Fruit fly (Drosophila melanogaster) whole organism, embryonic: ENCODE results near the gene CG42579.

Source experiments
- Adf1 ChIP-seq: fragments of 200-800 bp; sonication (Bioruptor generic); IDR thresholded peaks from 2 replicates; pipeline ENCODE4 v1.3.6; 2022; ENCODE audit warnings: missing biosample characterization, missing genetic modification characterization
- Atf3 ChIP-seq: fragments of 200-800 bp; sonication (Bioruptor generic); optimal IDR thresholded peaks from 3 replicates; lab custom pipeline; 2016; ENCODE audit warnings: missing biosample characterization, missing genetic modification characterization
- B-H2 ChIP-seq: fragments of 200-800 bp; sonication (Bioruptor generic); optimal IDR thresholded peaks from 2 replicates; lab custom pipeline; 2018; ENCODE audit warnings: missing biosample characterization, mild to moderate bottlenecking, missing genetic modification characterization
- Blimp-1 ChIP-seq: fragments of 200-800 bp; sonication (Bioruptor generic); optimal IDR thresholded peaks from 3 replicates; lab custom pipeline; 2018; ENCODE audit warnings: missing biosample characterization, missing genetic modification characterization, mild to moderate bottlenecking, moderate library complexity, missing genetic modification reagents
- CG10209 ChIP-seq: fragments of 200-800 bp; sonication (Bioruptor generic); optimal IDR thresholded peaks from 3 replicates; lab custom pipeline; 2017; ENCODE audit warnings: missing biosample characterization, mild to moderate bottlenecking, missing genetic modification characterization, missing genetic modification reagents
- CG10979 ChIP-seq: fragments of 200-800 bp; sonication (Bioruptor generic); optimal IDR thresholded peaks from 2 replicates; lab custom pipeline; 2018; ENCODE audit warnings: missing biosample characterization, mild to moderate bottlenecking, missing genetic modification characterization, moderate library complexity
- CG15479 ChIP-seq: fragments of 200-800 bp; sonication (Bioruptor generic); optimal IDR thresholded peaks from 3 replicates; lab custom pipeline; 2019; ENCODE audit warnings: missing biosample characterization, mild to moderate bottlenecking, missing genetic modification characterization, moderate library complexity
- CG18599 ChIP-seq: fragments of 200-800 bp; sonication (Bioruptor generic); optimal IDR thresholded peaks from 3 replicates; lab custom pipeline; 2017; ENCODE audit warnings: missing biosample characterization, missing genetic modification characterization, mild to moderate bottlenecking, moderate library complexity, missing genetic modification reagents
- CG3065 ChIP-seq: fragments of 200-800 bp; sonication (Bioruptor generic); optimal IDR thresholded peaks from 2 replicates; lab custom pipeline; 2016; ENCODE audit warnings: missing biosample characterization, missing genetic modification characterization
- CG3163 ChIP-seq: fragments of 200-800 bp; sonication (Bioruptor generic); optimal IDR thresholded peaks from 3 replicates; lab custom pipeline; 2016; ENCODE audit warnings: missing biosample characterization, missing genetic modification characterization
- CG3838 ChIP-seq: fragments of 200-800 bp; sonication (Bioruptor generic); optimal IDR thresholded peaks from 3 replicates; lab custom pipeline; 2016; ENCODE audit warnings: missing biosample characterization, missing genetic modification characterization
- CG3995 ChIP-seq: fragments of 200-800 bp; sonication (Bioruptor generic); optimal IDR thresholded peaks from 3 replicates; lab custom pipeline; 2016; ENCODE audit warnings: missing biosample characterization, missing genetic modification characterization
- CG4282 ChIP-seq: fragments of 200-800 bp; sonication (Bioruptor generic); optimal IDR thresholded peaks from 2 replicates; lab custom pipeline; 2016; ENCODE audit warnings: missing biosample characterization, missing genetic modification characterization
- CG5245 ChIP-seq: fragments of 200-800 bp; sonication (Bioruptor generic); optimal IDR thresholded peaks from 3 replicates; lab custom pipeline; 2016; ENCODE audit warnings: missing biosample characterization, missing genetic modification characterization
- CG6765 ChIP-seq: fragments of 200-800 bp; sonication (Bioruptor generic); optimal IDR thresholded peaks from 3 replicates; lab custom pipeline; 2017; ENCODE audit warnings: missing biosample characterization, mild to moderate bottlenecking, missing genetic modification characterization
- CG8359 ChIP-seq: fragments of 200-800 bp; sonication (Bioruptor generic); optimal IDR thresholded peaks from 2 replicates; lab custom pipeline; 2017; ENCODE audit warnings: missing biosample characterization, mild to moderate bottlenecking, missing genetic modification characterization, borderline replicate concordance
- Chrac-16 ChIP-seq: fragments of 200-800 bp; sonication (Bioruptor generic); optimal IDR thresholded peaks from 3 replicates; lab custom pipeline; 2016; ENCODE audit warnings: missing biosample characterization, missing genetic modification characterization
- Dad ChIP-seq: fragments of 200-800 bp; sonication (Bioruptor generic); optimal IDR thresholded peaks from 3 replicates; lab custom pipeline; 2016; ENCODE audit warnings: missing biosample characterization, missing genetic modification characterization
- Deaf1 ChIP-seq: fragments of 200-800 bp; optimal IDR thresholded peaks from 3 replicates; lab custom pipeline; 2019; ENCODE audit warnings: missing biosample characterization, mild to moderate bottlenecking, missing genetic modification characterization, moderate library complexity
- Dek ChIP-seq: fragments of 200-800 bp; sonication (Bioruptor generic); optimal IDR thresholded peaks from 3 replicates; lab custom pipeline; 2019; ENCODE audit warnings: missing biosample characterization, mild to moderate bottlenecking, missing genetic modification characterization, moderate library complexity
- Fer3 ChIP-seq: fragments of 200-800 bp; sonication (Bioruptor generic); optimal IDR thresholded peaks from 2 replicates; lab custom pipeline; 2018; ENCODE audit warnings: missing biosample characterization, mild to moderate bottlenecking, missing genetic modification characterization, moderate library complexity
- Hey ChIP-seq: fragments of 200-800 bp; sonication (Bioruptor generic); optimal IDR thresholded peaks from 3 replicates; lab custom pipeline; 2018; ENCODE audit warnings: missing biosample characterization, mild to moderate bottlenecking, missing genetic modification characterization
- Jarid2 ChIP-seq: fragments of 200-800 bp; sonication (Bioruptor generic); optimal IDR thresholded peaks from 3 replicates; lab custom pipeline; 2017; ENCODE audit warnings: mild to moderate bottlenecking, missing biosample characterization, missing genetic modification reagents, missing genetic modification characterization
- Max ChIP-seq: fragments of 200-800 bp; sonication (Bioruptor generic); optimal IDR thresholded peaks from 2 replicates; lab custom pipeline; 2016; ENCODE audit warnings: missing biosample characterization, mild to moderate bottlenecking, missing genetic modification characterization
- Neu2 ChIP-seq: fragments of 200-800 bp; sonication (Bioruptor generic); optimal IDR thresholded peaks from 3 replicates; lab custom pipeline; 2016; ENCODE audit warnings: missing biosample characterization, missing genetic modification characterization, borderline replicate concordance
- Six4 ChIP-seq: fragments of 200-800 bp; sonication (Bioruptor generic); optimal IDR thresholded peaks from 2 replicates; lab custom pipeline; 2016; ENCODE audit warnings: missing biosample characterization, missing genetic modification characterization
- Taf1 ChIP-seq: fragments of 200-800 bp; sonication (Bioruptor generic); IDR thresholded peaks from 2 replicates; pipeline ENCODE4 v1.3.6; 2022; ENCODE audit warnings: missing biosample characterization, missing genetic modification characterization
- Usf ChIP-seq: fragments of 200-800 bp; sonication (Bioruptor generic); optimal IDR thresholded peaks from 2 replicates; lab custom pipeline; 2017; ENCODE audit warnings: missing genotype, missing biosample characterization, missing genetic modification characterization
- aop ChIP-seq: fragments of 200-800 bp; sonication (Bioruptor generic); IDR thresholded peaks from 2 replicates; pipeline ENCODE4 v1.3.6; 2022; ENCODE audit warnings: missing biosample characterization, missing genetic modification characterization
- bigmax ChIP-seq: fragments of 200-800 bp; sonication (Bioruptor generic); optimal IDR thresholded peaks from 2 replicates; lab custom pipeline; 2018; ENCODE audit warnings: missing biosample characterization, mild to moderate bottlenecking, missing genetic modification characterization
- cwo ChIP-seq: fragments of 200-800 bp; sonication (Bioruptor generic); optimal IDR thresholded peaks from 3 replicates; lab custom pipeline; 2017; ENCODE audit warnings: missing biosample characterization, missing genetic modification characterization, mild to moderate bottlenecking, moderate library complexity, missing genetic modification reagents
- dm ChIP-seq: fragments of 200-800 bp; sonication (Bioruptor generic); optimal IDR thresholded peaks from 3 replicates; lab custom pipeline; 2016; ENCODE audit warnings: missing biosample characterization, missing genetic modification characterization
- dmrt99B ChIP-seq: fragments of 200-800 bp; sonication (Bioruptor generic); optimal IDR thresholded peaks from 2 replicates; lab custom pipeline; 2018; ENCODE audit warnings: missing biosample characterization, mild to moderate bottlenecking, missing genetic modification characterization, moderate library complexity
- esg ChIP-seq: fragments of 200-800 bp; sonication (Bioruptor generic); conservative IDR thresholded peaks from 2 replicates; pipeline ENCODE4 v1.3.6; 2022; ENCODE audit warnings: missing biosample characterization, missing genetic modification characterization
- fu2 ChIP-seq: fragments of 200-800 bp; sonication (Bioruptor generic); optimal IDR thresholded peaks from 2 replicates; lab custom pipeline; 2016; ENCODE audit warnings: missing biosample characterization, missing genetic modification characterization
- gem ChIP-seq: fragments of 200-800 bp; sonication (Bioruptor generic); optimal IDR thresholded peaks from 2 replicates; lab custom pipeline; 2019; ENCODE audit warnings: missing biosample characterization, mild to moderate bottlenecking, missing genetic modification characterization, moderate library complexity
- grau ChIP-seq: fragments of 200-800 bp; optimal IDR thresholded peaks from 3 replicates; lab custom pipeline; 2019; ENCODE audit warnings: missing biosample characterization, mild to moderate bottlenecking, missing genetic modification characterization, moderate library complexity
- gt ChIP-seq: fragments of 200-800 bp; sonication (Bioruptor generic); IDR thresholded peaks from 2 replicates; pipeline ENCODE4 v1.3.6; 2022; ENCODE audit warnings: missing biosample characterization, missing genetic modification characterization
- ham ChIP-seq: fragments of 200-800 bp; sonication (Bioruptor generic); IDR thresholded peaks from 2 replicates; pipeline ENCODE4 v1.3.6; 2022; ENCODE audit warnings: missing biosample characterization, missing genetic modification characterization
- hb ChIP-seq: fragments of 200-800 bp; sonication (Bioruptor generic); IDR thresholded peaks from 3 replicates; pipeline ENCODE4 v1.3.6; 2022; ENCODE audit warnings: missing biosample characterization, missing genetic modification characterization; ENCODE audit not compliant: partially characterized antibody
- hth ChIP-seq: fragments of >200 bp; optimal IDR thresholded peaks from 2 replicates; lab custom pipeline; 2017; ENCODE audit warnings: inconsistent platforms
- kay ChIP-seq: fragments of 200-800 bp; sonication (Bioruptor generic); optimal IDR thresholded peaks from 2 replicates; lab custom pipeline; 2016; ENCODE audit warnings: missing biosample characterization, missing genetic modification characterization
- maf-S ChIP-seq: fragments of 200-800 bp; sonication (Bioruptor generic); optimal IDR thresholded peaks from 2 replicates; lab custom pipeline; 2016; ENCODE audit warnings: missing biosample characterization, missing genetic modification characterization
- nmo ChIP-seq: fragments of 200-800 bp; sonication (Bioruptor generic); optimal IDR thresholded peaks from 2 replicates; lab custom pipeline; 2018; ENCODE audit warnings: missing biosample characterization, mild to moderate bottlenecking, missing genetic modification characterization, moderate library complexity
- odd ChIP-seq: fragments of 200-800 bp; sonication (Bioruptor generic); optimal IDR thresholded peaks from 2 replicates; lab custom pipeline; 2017; ENCODE audit warnings: missing biosample characterization, mild to moderate bottlenecking, missing genetic modification characterization
- onecut ChIP-seq: fragments of 200-800 bp; sonication (Bioruptor generic); IDR thresholded peaks from 2 replicates; pipeline ENCODE4 v1.3.6; 2022; ENCODE audit warnings: missing biosample characterization, missing genetic modification characterization
- sens ChIP-seq: fragments of 200-800 bp; sonication (Bioruptor generic); peaks from one replicate; lab custom pipeline; 2016; ENCODE audit warnings: missing biosample characterization, missing genetic modification characterization
- shn ChIP-seq: fragments of 200-800 bp; sonication (Bioruptor generic); optimal IDR thresholded peaks from 3 replicates; lab custom pipeline; 2016; ENCODE audit warnings: missing biosample characterization, missing genetic modification characterization
- tap ChIP-seq: fragments of 200-800 bp; optimal IDR thresholded peaks from 3 replicates; lab custom pipeline; 2019; ENCODE audit warnings: missing biosample characterization, mild to moderate bottlenecking, missing genetic modification characterization, moderate library complexity
- tna ChIP-seq: fragments of 200-800 bp; sonication (Bioruptor generic); IDR thresholded peaks from 2 replicates; pipeline ENCODE4 v1.3.6; 2022; ENCODE audit warnings: missing biosample characterization, missing genetic modification characterization; ENCODE audit not compliant: partially characterized antibody
- trh ChIP-seq: fragments of 200-800 bp; sonication (Bioruptor generic); optimal IDR thresholded peaks from 2 replicates; lab custom pipeline; 2016; ENCODE audit warnings: missing biosample characterization, missing genetic modification characterization
- vnd ChIP-seq: fragments of 200-800 bp; sonication (Bioruptor generic); IDR thresholded peaks from 3 replicates; pipeline ENCODE4 v1.3.6; 2022; ENCODE audit warnings: missing biosample characterization, missing genetic modification characterization; ENCODE audit not compliant: partially characterized antibody

The CG42579 gene

DNA sequence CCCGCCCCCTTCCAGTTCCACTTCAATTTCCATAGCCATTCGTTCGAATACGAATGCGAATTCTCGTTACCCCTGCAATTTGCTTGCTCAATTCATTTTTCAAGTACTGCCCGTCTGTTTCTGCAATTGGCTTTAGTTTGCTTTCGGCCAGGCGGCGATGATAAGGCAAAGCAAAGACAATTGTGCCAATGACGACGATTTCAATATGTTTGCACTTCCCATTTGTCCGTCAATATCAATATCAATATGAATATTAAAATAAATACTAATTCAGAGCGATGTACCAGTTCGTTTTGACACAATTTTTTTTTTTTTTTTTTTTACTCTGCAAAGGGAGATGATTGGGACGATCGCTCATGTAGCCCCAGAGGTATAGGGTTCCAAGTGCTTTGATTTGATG lies 21.5 kb upstream of the CG42579 start (continued):
- no peak for TF ChIP-seq dm (GFP tag; lab: Kevin White, UChicago)
- no peak for TF ChIP-seq Deaf1 (tag; lab: Kevin White, UChicago)
- no peak for TF ChIP-seq aop (GFP tag; lab: Robert Waterston, UW)
- TF ChIP-seq trh (GFP tag; lab: Kevin White, UChicago) = no peak
- no peak for TF ChIP-seq fu2
- TF ChIP-seq tna (GFP tag; lab: Robert Waterston, UW) = no peak
- no peak for TF ChIP-seq CG6765
- no peak for TF ChIP-seq Chrac-16 (GFP tag; lab: Kevin White, UChicago)
- TF ChIP-seq CG3163 (GFP tag; lab: Kevin White, UChicago) = no peak
- TF ChIP-seq CG15479 = no peak
- TF ChIP-seq Taf1 (GFP tag; lab: Robert Waterston, UW) = no peak
- no peak for TF ChIP-seq CG3065 (GFP tag; lab: Kevin White, UChicago)
- TF ChIP-seq Dek (tag; lab: Kevin White, UChicago) = no peak
- TF ChIP-seq Blimp-1 (GFP tag; lab: Kevin White, UChicago) = peak; percentile 50
- TF ChIP-seq onecut (GFP tag; lab: Robert Waterston, UW) = no peak
- no peak for TF ChIP-seq Atf3 (GFP tag; lab: Kevin White, UChicago)
- TF ChIP-seq CG18599 (GFP tag; lab: Kevin White, UChicago) = peak; percentile 14
- TF ChIP-seq kay (GFP tag; lab: Kevin White, UChicago) = peak; percentile 8
- TF ChIP-seq Six4 (GFP tag; lab: Kevin White, UChicago) = peak; percentile 27
- TF ChIP-seq Dad (GFP tag; lab: Kevin White, UChicago) = no peak
- TF ChIP-seq esg (GFP tag; lab: Robert Waterston, UW) = no peak
- no peak for TF ChIP-seq Hey
- TF ChIP-seq Fer3 = peak; percentile 18
- TF ChIP-seq tap = no peak
- TF ChIP-seq shn = no peak
- TF ChIP-seq Jarid2 = peak; percentile 11
- TF ChIP-seq bigmax (GFP tag; lab: Kevin White, UChicago) = no peak
- no peak for TF ChIP-seq ham (GFP tag; lab: Robert Waterston, UW)
- no peak for TF ChIP-seq CG10979 (tag; lab: Kevin White, UChicago)
- TF ChIP-seq odd (GFP tag; lab: Kevin White, UChicago) = no peak
- peak; percentile 91 for TF ChIP-seq sens
- peak; percentile 60 for TF ChIP-seq dmrt99B (tag; lab: Kevin White, UChicago)
- no peak for TF ChIP-seq gt
- TF ChIP-seq CG8359 = no peak
- no peak for TF ChIP-seq hb (GFP tag; lab: Robert Waterston, UW)
- peak; percentile 43 for TF ChIP-seq CG5245
- no peak for TF ChIP-seq Adf1 (GFP tag; lab: Robert Waterston, UW)
- TF ChIP-seq Max = peak; percentile 37
- TF ChIP-seq grau = no peak
- no peak for TF ChIP-seq maf-S (GFP tag; lab: Kevin White, UChicago)
- TF ChIP-seq CG4282 (GFP tag; lab: Kevin White, UChicago) = no peak
- TF ChIP-seq gem (tag; lab: Kevin White, UChicago) = peak; percentile 62
- no peak for TF ChIP-seq Usf
- TF ChIP-seq CG3838 (GFP tag; lab: Kevin White, UChicago) = peak; percentile 31
- no peak for TF ChIP-seq cwo
- TF ChIP-seq CG10209 = peak; percentile 65
- TF ChIP-seq CG3995 (GFP tag; lab: Kevin White, UChicago) = no peak
- TF ChIP-seq Neu2 (GFP tag; lab: Kevin White, UChicago) = no peak
- TF ChIP-seq B-H2 (GFP tag; lab: Kevin White, UChicago) = no peak
- TF ChIP-seq nmo = no peak
- TF ChIP-seq hth (lab: Kevin White, UChicago) = no peak
- TF ChIP-seq vnd (GFP tag; lab: Robert Waterston, UW) = no peak
